Fruit fly (Drosophila melanogaster) whole organism, pupa: ENCODE data around the gene Pka-C1.
A peak's percentile ranks its signal among the peaks of the same experiment; 100 is the strongest.

Experiments
- CG10348 ChIP-seq: fragments of 200-800 bp; sonication (Bioruptor generic); IDR thresholded peaks from 2 replicates; pipeline ENCODE4 v1.3.6; 2022; ENCODE audit warnings: missing biosample characterization, missing genetic modification characterization
- CG12605 ChIP-seq: fragments of 200-800 bp; sonication (Bioruptor generic); IDR thresholded peaks from 2 replicates; pipeline ENCODE4 v1.3.6; 2022; ENCODE audit warnings: missing biosample characterization, missing genetic modification characterization
- CG13204 ChIP-seq: fragments of 200-800 bp; sonication (Bioruptor generic); optimal IDR thresholded peaks from 2 replicates; lab custom pipeline; 2018; ENCODE audit warnings: missing biosample characterization, mild to moderate bottlenecking, missing genetic modification characterization, moderate library complexity
- CG14655 ChIP-seq: fragments of 200-800 bp; sonication (Bioruptor generic); optimal IDR thresholded peaks from 3 replicates; lab custom pipeline; 2017; ENCODE audit warnings: mild to moderate bottlenecking, missing biosample characterization, missing genetic modification reagents, missing genetic modification characterization
- CG15710 ChIP-seq: fragments of 200-800 bp; sonication (Bioruptor generic); optimal IDR thresholded peaks from 2 replicates; lab custom pipeline; 2018; ENCODE audit warnings: missing biosample characterization, mild to moderate bottlenecking, missing genetic modification characterization, moderate library complexity
- CG17806 ChIP-seq: fragments of 200-800 bp; sonication (Bioruptor generic); optimal IDR thresholded peaks from 2 replicates; lab custom pipeline; 2018; ENCODE audit warnings: missing biosample characterization, mild to moderate bottlenecking, missing genetic modification characterization, moderate library complexity
- CG32121 ChIP-seq: fragments of 200-800 bp; sonication (Bioruptor generic); IDR thresholded peaks from 2 replicates; pipeline ENCODE4 v1.3.6; 2022; ENCODE audit warnings: missing biosample characterization, missing genetic modification characterization
- CG34367 ChIP-seq: fragments of 200-800 bp; sonication (Bioruptor generic); optimal IDR thresholded peaks from 2 replicates; lab custom pipeline; 2018; ENCODE audit warnings: missing biosample characterization, mild to moderate bottlenecking, missing genetic modification characterization
- CG4496 ChIP-seq: fragments of 200-800 bp; sonication (Bioruptor generic); IDR thresholded peaks from 3 replicates; pipeline ENCODE4 v1.3.6; 2022; ENCODE audit warnings: missing biosample characterization, missing genetic modification characterization
- CG8159 ChIP-seq: fragments of 200-800 bp; sonication (Bioruptor generic); optimal IDR thresholded peaks from 3 replicates; lab custom pipeline; 2018; ENCODE audit warnings: missing biosample characterization, mild to moderate bottlenecking, missing genetic modification characterization, moderate library complexity
- CG8301 ChIP-seq: fragments of 200-800 bp; sonication (Bioruptor generic); optimal IDR thresholded peaks from 2 replicates; lab custom pipeline; 2018; ENCODE audit warnings: missing biosample characterization, mild to moderate bottlenecking, missing genetic modification characterization
- CG9948 ChIP-seq: fragments of 200-800 bp; sonication (Bioruptor generic); optimal IDR thresholded peaks from 2 replicates; lab custom pipeline; 2018; ENCODE audit warnings: missing biosample characterization, mild to moderate bottlenecking, missing genetic modification characterization, moderate library complexity
- D1 ChIP-seq: fragments of 200-800 bp; sonication (Bioruptor generic); optimal IDR thresholded peaks from 2 replicates; lab custom pipeline; 2018; ENCODE audit warnings: missing biosample characterization, mild to moderate bottlenecking, missing genetic modification characterization, moderate library complexity
- EcR ChIP-seq: fragments of 200-800 bp; sonication (Bioruptor generic); optimal IDR thresholded peaks from 3 replicates; lab custom pipeline; 2019; ENCODE audit warnings: missing biosample characterization, missing genetic modification characterization, mild to moderate bottlenecking, moderate library complexity, missing genetic modification reagents
- Ets98B ChIP-seq: fragments of 200-800 bp; sonication (Bioruptor generic); IDR thresholded peaks from 2 replicates; pipeline ENCODE4 v1.3.6; 2022; ENCODE audit warnings: missing biosample characterization, missing genetic modification characterization
- Pif1A ChIP-seq: fragments of 200-800 bp; sonication (Bioruptor generic); optimal IDR thresholded peaks from 3 replicates; lab custom pipeline; 2016; ENCODE audit warnings: missing biosample characterization, missing genetic modification characterization
- Pif1B ChIP-seq: fragments of 200-800 bp; sonication (Bioruptor generic); optimal IDR thresholded peaks from 3 replicates; lab custom pipeline; 2016; ENCODE audit warnings: missing biosample characterization, missing genetic modification characterization
- Snoo ChIP-seq: fragments of 200-800 bp; sonication (Bioruptor generic); optimal IDR thresholded peaks from 3 replicates; lab custom pipeline; 2017; ENCODE audit warnings: missing biosample characterization, mild to moderate bottlenecking, missing genetic modification characterization, inconsistent platforms
- fd96Ca ChIP-seq: fragments of 200-800 bp; sonication (Bioruptor generic); IDR thresholded peaks from 3 replicates; pipeline ENCODE4 v1.3.6; 2022; ENCODE audit warnings: missing biosample characterization, missing genetic modification characterization
- gl ChIP-seq: fragments of 200-800 bp; sonication (Bioruptor generic); optimal IDR thresholded peaks from 2 replicates; lab custom pipeline; 2018; ENCODE audit warnings: missing biosample characterization, mild to moderate bottlenecking, missing genetic modification characterization
- rn ChIP-seq: fragments of 200-800 bp; sonication (Bioruptor generic); IDR thresholded peaks from 2 replicates; pipeline ENCODE4 v1.3.6; 2022; ENCODE audit warnings: missing biosample characterization, missing genetic modification characterization

Pka-C1 gene

DNA sequence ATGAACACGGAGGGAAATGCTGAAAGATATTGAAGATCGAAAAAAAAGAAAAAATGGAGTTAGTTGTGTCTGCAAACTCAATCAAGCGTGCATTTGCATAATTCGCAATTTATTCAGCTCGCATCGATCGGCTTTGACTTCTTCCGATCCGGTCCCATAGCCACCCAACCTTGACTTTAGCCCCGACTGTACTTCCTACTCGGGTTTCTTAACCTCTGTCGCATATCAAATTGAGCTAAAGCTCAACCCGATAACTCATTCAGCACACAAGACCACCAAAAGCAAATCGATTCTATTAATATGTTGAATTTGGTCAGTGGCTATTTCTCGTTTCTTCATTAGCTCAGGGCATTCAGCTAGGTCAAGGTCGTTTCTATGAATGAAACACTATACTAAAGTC, 13.9 kb downstream of the Pka-C1 start:
- TF ChIP-seq CG15710 (tag; lab: Kevin White, UChicago) (no peak), rn (no peak), gl (tag; lab: Kevin White, UChicago) (no peak), fd96Ca (GFP tag; lab: Robert Waterston, UW) (no peak), CG10348 (GFP tag; lab: Robert Waterston, UW) (no peak), CG34367 (no peak), Ets98B (no peak), Pif1B (GFP tag; lab: Kevin White, UChicago) (no peak), Pif1A (GFP tag; lab: Kevin White, UChicago) (no peak), CG32121 (GFP tag; lab: Robert Waterston, UW) (no peak), CG13204 (GFP tag; lab: Kevin White, UChicago) (no peak), CG12605 (GFP tag; lab: Robert Waterston, UW) (no peak), CG9948 (tag; lab: Kevin White, UChicago) (no peak), EcR (GFP tag; lab: Kevin White, UChicago) (no peak), CG17806 (tag; lab: Kevin White, UChicago) (no peak), CG8159 (tag; lab: Kevin White, UChicago) (no peak)

DNA sequence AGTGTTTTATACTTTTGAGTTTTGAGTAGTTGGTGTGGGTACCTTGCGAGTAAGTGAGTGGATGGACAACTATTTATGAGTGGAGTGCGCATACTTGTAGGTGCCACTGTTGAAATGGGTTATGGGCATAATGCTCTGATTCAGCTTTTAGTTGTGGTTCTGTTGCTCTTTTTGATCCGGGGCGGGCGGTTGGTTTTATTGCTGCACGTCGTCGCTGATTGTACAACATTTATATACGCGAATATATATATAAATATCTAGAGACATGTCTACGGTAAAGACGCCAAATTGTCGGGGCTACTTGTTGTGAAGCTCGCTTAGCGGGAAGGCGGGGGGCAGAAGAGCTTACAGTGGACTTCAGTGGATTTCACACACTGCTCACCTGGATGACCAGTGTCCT, 15.0 kb downstream of the Pka-C1 start:
- TF ChIP-seq Snoo, result no peak
- peak; percentile 49 for TF ChIP-seq EcR (GFP tag; lab: Kevin White, UChicago)
- TF ChIP-seq CG15710 (tag; lab: Kevin White, UChicago), result peak; percentile 11
- no peak for TF ChIP-seq CG9948 (tag; lab: Kevin White, UChicago)
- TF ChIP-seq fd96Ca (GFP tag; lab: Robert Waterston, UW), result no peak
- peak; percentile 2 for TF ChIP-seq CG8159 (tag; lab: Kevin White, UChicago)
- TF ChIP-seq, all 21 proteins: peak for 3

DNA sequence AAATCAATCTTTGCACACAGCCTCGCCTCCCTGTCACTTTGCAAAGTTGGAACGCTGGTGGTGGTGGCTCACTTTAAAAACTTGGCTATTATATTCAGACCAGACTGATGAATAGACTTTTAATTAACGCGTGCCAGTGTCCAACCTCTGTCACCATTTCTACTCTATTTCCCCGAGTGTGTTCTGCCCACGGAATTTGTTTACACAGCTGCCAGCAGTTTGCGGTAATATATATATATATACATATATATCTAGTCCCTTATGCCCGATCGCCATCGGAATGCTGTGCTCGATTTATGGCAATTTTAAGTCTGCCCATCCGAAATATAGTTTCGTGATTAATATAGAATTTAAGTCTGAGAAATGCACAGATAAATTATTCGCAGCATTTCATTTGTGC, 19.3 kb downstream of the Pka-C1 start:
- TF ChIP-seq fd96Ca (GFP tag; lab: Robert Waterston, UW), result no peak
- no peak for TF ChIP-seq D1 (tag; lab: Kevin White, UChicago)
- TF ChIP-seq Pif1A (GFP tag; lab: Kevin White, UChicago), result no peak
- TF ChIP-seq CG10348 (GFP tag; lab: Robert Waterston, UW), result no peak
- TF ChIP-seq Snoo, result no peak
- no peak for TF ChIP-seq CG9948 (tag; lab: Kevin White, UChicago)
- no peak for TF ChIP-seq CG8159 (tag; lab: Kevin White, UChicago)
- TF ChIP-seq CG13204 (GFP tag; lab: Kevin White, UChicago), result no peak
- no peak for TF ChIP-seq CG34367

DNA sequence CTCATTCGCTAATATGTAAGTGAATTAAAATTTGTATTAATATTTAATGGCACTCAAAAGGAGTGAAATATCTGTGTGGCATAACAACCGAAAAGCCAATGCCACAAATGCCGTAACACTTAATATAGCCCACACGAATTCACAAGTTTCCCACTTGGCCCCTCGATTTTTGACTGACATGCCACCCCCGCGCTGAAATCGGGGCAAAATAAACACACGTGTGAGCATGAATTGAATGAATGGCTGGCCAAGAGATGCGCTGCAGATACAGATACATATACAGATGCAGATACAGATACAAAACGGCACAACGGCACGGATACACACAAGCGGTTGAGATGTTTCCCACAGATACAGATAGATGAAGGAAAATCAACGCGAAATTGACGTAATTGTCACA, 22.0 kb downstream of the Pka-C1 start:
- no peak for TF ChIP-seq Pif1B (GFP tag; lab: Kevin White, UChicago)
- TF ChIP-seq CG10348 (GFP tag; lab: Robert Waterston, UW), result no peak
- TF ChIP-seq fd96Ca (GFP tag; lab: Robert Waterston, UW), result no peak
- TF ChIP-seq CG12605 (GFP tag; lab: Robert Waterston, UW), result no peak

DNA sequence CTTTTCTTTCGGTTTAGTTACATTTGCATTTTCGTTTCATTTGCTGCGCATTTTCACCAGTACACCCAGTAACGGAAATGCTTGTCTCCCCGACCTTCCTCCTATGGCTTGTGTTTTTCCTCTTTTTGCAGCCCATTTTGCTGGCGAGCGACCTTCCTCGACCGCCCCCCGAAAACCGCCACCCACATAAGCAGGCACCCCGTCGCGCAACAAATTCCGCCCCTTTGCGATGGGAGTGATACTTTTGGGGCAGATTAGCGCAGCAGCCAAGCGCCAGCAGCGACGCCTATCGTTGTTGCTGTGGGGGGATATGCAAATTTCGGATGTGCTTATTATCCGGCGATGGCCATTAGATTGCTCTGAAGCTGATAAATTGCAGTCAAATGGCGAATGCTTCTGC, 25.9 kb downstream of the Pka-C1 start:
- TF ChIP-seq fd96Ca (GFP tag; lab: Robert Waterston, UW), result no peak
- TF ChIP-seq rn, result no peak
- no peak for TF ChIP-seq CG8301 (tag; lab: Kevin White, UChicago)
- no peak for TF ChIP-seq Snoo
- no peak for TF ChIP-seq CG13204 (GFP tag; lab: Kevin White, UChicago)
- TF ChIP-seq CG17806 (tag; lab: Kevin White, UChicago), result no peak
- TF ChIP-seq CG32121 (GFP tag; lab: Robert Waterston, UW), result no peak
- no peak for TF ChIP-seq Pif1A (GFP tag; lab: Kevin White, UChicago)
- no peak for TF ChIP-seq Pif1B (GFP tag; lab: Kevin White, UChicago)
- TF ChIP-seq CG10348 (GFP tag; lab: Robert Waterston, UW), result no peak
- TF ChIP-seq CG34367, result no peak
- no peak for TF ChIP-seq EcR (GFP tag; lab: Kevin White, UChicago)
- no peak for TF ChIP-seq CG12605 (GFP tag; lab: Robert Waterston, UW)
- no peak for TF ChIP-seq CG9948 (tag; lab: Kevin White, UChicago)
- TF ChIP-seq CG14655 (GFP tag; lab: Kevin White, UChicago), result no peak

DNA sequence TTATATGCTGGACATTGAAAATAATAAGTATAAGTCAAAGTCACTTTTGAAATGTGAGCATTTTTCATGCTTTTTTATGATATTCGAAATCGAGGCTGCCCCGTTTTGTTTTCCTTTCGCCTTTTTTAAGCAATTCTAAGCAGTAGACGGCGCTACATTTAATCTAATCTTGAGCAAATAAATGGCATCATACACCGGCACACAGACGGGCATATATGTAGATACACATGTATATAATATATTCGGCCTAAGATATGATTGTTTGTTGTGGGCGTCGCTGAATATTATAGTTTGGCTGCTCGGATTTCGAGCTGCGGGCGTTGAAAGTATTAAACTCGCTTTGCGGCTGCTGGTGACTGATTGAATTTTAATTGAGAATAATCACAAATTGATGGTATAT, 26.9 kb downstream of the Pka-C1 start:
- TF ChIP-seq Pif1B (GFP tag; lab: Kevin White, UChicago) (no peak), CG12605 (GFP tag; lab: Robert Waterston, UW) (no peak), CG17806 (tag; lab: Kevin White, UChicago) (no peak), CG10348 (GFP tag; lab: Robert Waterston, UW) (no peak), CG34367 (no peak), CG32121 (GFP tag; lab: Robert Waterston, UW) (no peak), rn (no peak), CG15710 (tag; lab: Kevin White, UChicago) (no peak), CG8301 (tag; lab: Kevin White, UChicago) (no peak), D1 (tag; lab: Kevin White, UChicago) (no peak), CG9948 (tag; lab: Kevin White, UChicago) (no peak), fd96Ca (GFP tag; lab: Robert Waterston, UW) (no peak), Snoo (no peak), gl (tag; lab: Kevin White, UChicago) (no peak)

DNA sequence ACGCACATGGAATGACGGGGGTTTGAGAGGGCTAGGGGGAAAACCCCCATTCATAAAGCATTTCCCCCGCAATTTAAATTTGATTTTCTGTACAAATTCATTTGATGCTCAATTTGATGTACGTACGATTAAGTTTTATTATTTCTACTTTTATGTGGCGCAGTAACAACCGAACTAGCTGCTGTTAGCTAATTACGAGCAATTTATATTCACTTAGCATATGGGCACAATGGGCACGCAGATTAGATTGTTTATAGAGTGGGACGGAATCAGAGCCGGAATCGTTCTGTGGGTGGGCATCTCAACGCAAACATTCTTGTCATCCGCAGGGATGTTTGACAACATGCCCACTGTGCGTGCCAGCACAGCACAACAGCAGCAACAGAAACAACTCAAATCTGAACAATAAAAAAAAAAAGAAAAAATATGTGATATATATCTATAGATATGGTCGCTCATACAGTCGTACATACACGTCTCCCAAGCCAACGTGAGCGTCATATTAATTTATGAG, 28.1 kb downstream of the Pka-C1 start:
- TF ChIP-seq CG4496 (GFP tag; lab: Robert Waterston, UW), result 0 out of 3 replicates have a peak, but pooled peaks have one; percentile 7
- TF ChIP-seq CG12605 (GFP tag; lab: Robert Waterston, UW), result no peak
- TF ChIP-seq, all 21 proteins: peak for 1
